Worm (Caenorhabditis elegans): ENCODE data around the gene T09F5.10.

- TF ChIP-seq ZK546.5 (tag; optimal IDR thresholded peaks at IDR 0.05) (no peak), ama-1 (optimal IDR thresholded peaks at IDR 0.05) (no peak), dmd-9 (GFP tag; IDR thresholded peaks at IDR 0.05) (no peak), daf-12 (tag; optimal IDR thresholded peaks at IDR 0.05) (no peak), zip-2 (tag; optimal IDR thresholded peaks at IDR 0.05) (no peak), dpl-1 (GFP tag; optimal IDR thresholded peaks at IDR 0.05) (no peak)
Measured at ce11 chrV:15133812-15134211, 46.0 kb upstream of the T09F5.10 start.
